Worm (Caenorhabditis elegans): ENCODE data around the gene acox-1.6.

The acox-1.6 gene

ce11 chrX:15796633-15797032 is 41.7 kb downstream of the acox-1.6 start (continued):
- TF ChIP-seq zip-2 (tag; optimal IDR thresholded peaks at IDR 0.05) (peak; percentile 70), saeg-2 (GFP tag; IDR thresholded peaks at IDR 0.05) (no peak), lin-38 (GFP tag; IDR thresholded peaks at IDR 0.05) (no peak), ctbp-1 (GFP tag; IDR thresholded peaks at IDR 0.05) (0 out of 2 replicates have a peak, but pooled peaks have one; percentile 16), lin-29 (GFP tag; IDR thresholded peaks at IDR 0.05) (no peak), F44E2.7 (GFP tag; IDR thresholded peaks at IDR 0.05) (no peak)

ce11 chrX:15794977-15795376 is 43.4 kb downstream of the acox-1.6 start, which contains the start of gene Y7A5A.10:
Gene Y7A5A.10 (minus strand): TSS chrX:15795077.
- TF ChIP-seq mep-1 (tag; optimal IDR thresholded peaks at IDR 0.05) = no peak
- no peak for TF ChIP-seq nhr-111 (GFP tag; optimal IDR thresholded peaks at IDR 0.05)
- no peak for TF ChIP-seq F49E8.2 (tag; optimal IDR thresholded peaks at IDR 0.05; ENCODE audit: borderline replicate concordance)
- no peak for TF ChIP-seq pha-4 (GFP tag; IDR thresholded peaks at IDR 0.05)
- TF ChIP-seq pha-4 (tag; optimal IDR thresholded peaks at IDR 0.05) = no peak
- no peak for TF ChIP-seq nhr-77 (tag; optimal IDR thresholded peaks at IDR 0.05)
- TF ChIP-seq hif-1 (tag; optimal IDR thresholded peaks at IDR 0.05) = no peak
- no peak for TF ChIP-seq snpc-1.2 (GFP tag; IDR thresholded peaks at IDR 0.05)

ce11 chrX:15786726-15787125 is 51.6 kb downstream of the acox-1.6 start, which contains the start of gene Y7A5A.5:
Gene Y7A5A.5 (minus strand): TSS chrX:15786826.
- TF ChIP-seq F26F4.8 (GFP tag; conservative IDR thresholded peaks at IDR 0.05) = no peak
- peak in 1 of 2 experiments; percentile 19 for TF ChIP-seq unc-62 (GFP tag; optimal IDR thresholded peaks at IDR 0.05 in 1 of 2)
- TF ChIP-seq unc-62 (tag; optimal IDR thresholded peaks at IDR 0.05) = no peak

ce11 chrX:15784570-15784969 is 53.8 kb downstream of the acox-1.6 start, which contains the start of gene Y7A5A.3:
Gene Y7A5A.3 (minus strand): TSS chrX:15784670.
- no peak for TF ChIP-seq snpc-4 (tag; optimal IDR thresholded peaks at IDR 0.05)
- no peak for TF ChIP-seq nhr-102 (tag; optimal IDR thresholded peaks at IDR 0.05)
- TF ChIP-seq daf-12 (tag; optimal IDR thresholded peaks at IDR 0.05) = no peak
- no peak for TF ChIP-seq aly-2 (tag; optimal IDR thresholded peaks at IDR 0.05)
- TF ChIP-seq attf-4 (tag; optimal IDR thresholded peaks at IDR 0.05) = no peak
- TF ChIP-seq gei-8 (GFP tag; optimal IDR thresholded peaks at IDR 0.05) = no peak
- TF ChIP-seq ctbp-1 (GFP tag; IDR thresholded peaks at IDR 0.05) = no peak
- TF ChIP-seq madf-9 (GFP tag; conservative IDR thresholded peaks at IDR 0.05) = no peak

Measured in whole organism, L4 larva.